Fruit fly (Drosophila melanogaster) Kc167 (cell line): ENCODE measurements around the gene CG34138.

ENCODE experiments used
- Myc ChIP-seq: fragments of >200 bp; optimal IDR thresholded peaks from 2 replicates; lab custom pipeline; 2017; ENCODE audit warnings: missing external identifiers
- Sin3A ChIP-seq: fragments of >200 bp; optimal IDR thresholded peaks from 2 replicates; lab custom pipeline; 2018; ENCODE audit warnings: missing external identifiers
- h ChIP-seq: fragments of >200 bp; optimal IDR thresholded peaks from 3 replicates; lab custom pipeline; 2018; ENCODE audit warnings: missing external identifiers
- insv ChIP-seq: fragments of >200 bp; optimal IDR thresholded peaks from 3 replicates; lab custom pipeline; 2018; ENCODE audit warnings: missing external identifiers
- psq ChIP-seq: fragments of >200 bp; optimal IDR thresholded peaks from 2 replicates; lab custom pipeline; 2017; ENCODE audit warnings: missing external identifiers
- ttk ChIP-seq: sonication (Bioruptor generic); optimal IDR thresholded peaks from 2 replicates; lab custom pipeline; 2017; ENCODE audit warnings: missing external identifiers

Gene CG34138

DNA sequence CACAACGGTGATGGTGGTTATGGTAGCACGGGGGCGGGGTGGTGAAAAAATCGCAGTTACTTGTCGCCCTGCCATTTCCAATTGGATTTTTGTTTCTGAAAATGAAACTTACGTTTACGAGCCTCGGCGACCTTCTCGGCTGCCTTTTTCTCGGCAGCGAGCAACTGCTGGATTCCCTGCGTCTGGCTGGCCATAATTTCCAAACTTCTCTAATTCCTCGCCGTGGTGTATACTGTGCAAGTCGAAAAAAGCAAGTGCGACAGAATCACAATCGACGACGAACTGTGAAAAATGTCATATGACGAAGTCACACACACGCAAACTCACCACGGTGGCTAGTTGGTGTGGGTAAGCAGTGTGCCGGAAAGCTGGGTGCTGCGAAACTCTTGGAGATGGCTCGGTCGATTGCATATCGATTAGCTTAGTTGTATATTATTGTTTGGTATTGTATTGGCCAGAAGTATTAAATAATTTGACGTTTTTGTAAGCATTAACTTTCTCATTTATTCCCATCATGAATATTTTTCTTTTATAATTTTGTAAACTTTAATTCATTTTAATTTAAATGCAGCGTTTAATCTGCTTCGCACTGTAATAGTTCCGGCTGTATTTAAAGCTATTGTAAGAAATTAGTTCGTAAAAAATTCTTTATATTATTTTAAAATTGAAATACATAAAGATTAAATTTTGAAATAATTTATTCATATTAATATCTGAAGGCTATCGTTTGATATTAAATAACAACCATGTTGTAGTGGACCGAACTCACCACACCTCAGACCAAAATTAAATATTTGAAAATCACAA, 9.5 kb downstream of the CG34138 start, which contains the start of gene Vha13:
Gene Vha13, minus strand, starts transcription at position 293 of the 807 bp plus-strand sequence.
- TF ChIP-seq psq (lab: Kevin White, UChicago) = no peak
- TF ChIP-seq Sin3A (lab: Kevin White, UChicago) = no peak

DNA sequence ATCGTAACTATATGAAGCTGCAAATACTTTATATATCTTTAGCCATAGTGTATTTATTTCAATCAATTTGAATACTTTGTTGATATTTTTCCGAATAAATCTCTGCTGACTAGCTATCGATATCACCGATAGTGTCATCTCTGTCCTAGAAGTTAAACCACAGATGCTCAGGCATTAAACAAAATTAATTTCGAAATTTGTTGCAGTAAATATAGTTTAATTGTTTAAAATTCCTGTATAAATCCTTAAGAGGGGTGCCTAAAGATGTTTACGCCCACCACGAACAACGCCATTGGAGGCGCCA, 10.1 kb downstream of the CG34138 start, which contains the start of gene Nup58:
Gene Nup58, plus strand, starts transcription at position 126 of the 304 bp plus-strand sequence.
- no peak for TF ChIP-seq insv (lab: Kevin White, UChicago)
- TF ChIP-seq ttk (lab: Kevin White, UChicago) = no peak
- no peak for TF ChIP-seq Myc

DNA sequence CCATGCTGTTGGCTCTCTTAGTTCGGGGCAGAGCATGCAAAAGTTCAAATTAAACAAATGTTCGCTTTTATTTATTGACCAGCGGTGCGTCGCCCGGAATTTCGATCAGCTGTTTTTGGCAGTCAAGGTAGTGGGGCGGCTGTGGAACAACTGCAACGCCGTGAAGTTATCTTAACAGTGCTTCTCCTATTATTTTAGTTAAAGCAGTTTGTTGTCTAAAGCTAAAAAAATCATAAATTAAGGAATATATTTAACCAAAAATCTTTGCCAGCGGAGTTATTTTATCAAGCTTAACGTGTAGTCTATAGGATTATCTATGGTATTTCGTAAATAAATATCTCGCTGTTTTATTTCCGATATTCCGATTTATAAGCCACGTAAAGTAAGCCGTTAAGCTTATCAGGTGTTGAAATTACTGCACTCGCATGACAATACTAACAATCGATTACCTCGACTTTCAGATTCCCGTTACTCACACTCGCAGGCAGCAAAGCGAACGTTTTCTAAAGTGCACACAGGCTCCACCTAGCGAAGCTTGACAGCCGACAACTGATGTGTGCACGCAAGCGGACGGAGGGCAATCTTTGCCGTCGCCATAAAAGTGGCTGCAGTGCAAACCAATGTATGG, 13.7 kb downstream of the CG34138 start, which contains the start of the genes CG6195 and CG31220:
Gene CG6195, minus strand, starts transcription at position 122 of the 628 bp plus-strand sequence.
Gene CG31220, plus strand, starts transcription at position 199 of the 628 bp plus-strand sequence.
- TF ChIP-seq insv (lab: Kevin White, UChicago) (no peak), ttk (lab: Kevin White, UChicago) (no peak), Myc (no peak), h (lab: Kevin White, UChicago) (no peak), Sin3A (lab: Kevin White, UChicago) (no peak), psq (lab: Kevin White, UChicago) (no peak)

dm6 chr3R:19650718-19651117, 16.0 kb downstream of the CG34138 start, which contains the start of gene CG31219:
CG31219 (plus strand) TSS chr3R:19651018.
- TF ChIP-seq Myc (no peak), Sin3A (lab: Kevin White, UChicago) (no peak), psq (lab: Kevin White, UChicago) (no peak), insv (lab: Kevin White, UChicago) (no peak), ttk (lab: Kevin White, UChicago) (no peak), h (lab: Kevin White, UChicago) (no peak)

- TF ChIP-seq psq (lab: Kevin White, UChicago) (no peak), insv (lab: Kevin White, UChicago) (no peak), Sin3A (lab: Kevin White, UChicago) (no peak), Myc (no peak), ttk (lab: Kevin White, UChicago) (no peak), h (lab: Kevin White, UChicago) (no peak)
Measured at dm6 chr3R:19656455-19656854, 21.7 kb downstream of the CG34138 start.

DNA sequence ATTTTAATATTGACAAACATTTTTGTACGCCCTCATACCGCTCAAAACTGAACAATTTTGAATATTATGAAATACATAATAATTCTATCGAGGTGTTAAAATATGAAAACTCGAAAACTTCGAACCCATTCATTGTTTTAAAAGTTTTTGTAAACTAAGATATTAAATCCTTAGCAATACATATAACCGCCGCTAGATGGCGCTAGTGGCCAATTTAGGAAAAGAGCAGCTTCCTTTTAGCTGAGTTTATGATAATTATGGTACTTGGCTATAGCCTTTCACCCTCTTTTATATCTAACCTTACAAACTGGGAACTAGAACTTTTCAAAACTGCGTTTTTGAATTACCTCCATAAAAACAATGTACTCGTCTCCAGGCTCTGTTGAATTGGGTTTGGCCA, 22.5 kb downstream of the CG34138 start:
- TF ChIP-seq insv (lab: Kevin White, UChicago) (no peak), ttk (lab: Kevin White, UChicago) (no peak), Myc (no peak), h (lab: Kevin White, UChicago) (no peak), Sin3A (lab: Kevin White, UChicago) (no peak), psq (lab: Kevin White, UChicago) (no peak)

DNA sequence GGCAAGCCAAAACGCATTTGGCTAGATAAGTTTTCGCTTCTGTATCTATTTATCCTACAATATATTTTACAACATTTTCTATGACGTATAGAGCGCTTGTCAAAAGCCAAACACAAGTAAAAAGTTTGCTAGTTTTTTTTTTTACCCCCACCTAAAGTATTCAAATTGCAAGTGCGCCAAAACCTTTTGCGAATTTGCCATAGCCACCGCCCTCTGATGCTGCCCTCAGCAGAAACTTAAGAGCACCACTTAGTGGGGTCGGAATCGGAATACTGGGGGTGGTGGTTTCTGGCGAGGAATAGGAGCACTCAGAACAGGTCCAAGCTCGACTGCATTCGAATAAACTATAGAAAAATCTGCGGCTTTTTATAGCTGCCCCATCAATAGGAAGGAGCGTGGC, 23.0 kb downstream of the CG34138 start, which contains the start of gene CG6184:
Gene CG6184, minus strand, starts transcription at position 101 of the 400 bp plus-strand sequence.
- TF ChIP-seq ttk (lab: Kevin White, UChicago) (no peak), psq (lab: Kevin White, UChicago) (no peak), Sin3A (lab: Kevin White, UChicago) (no peak), insv (lab: Kevin White, UChicago) (no peak), Myc (no peak), h (lab: Kevin White, UChicago) (no peak)

DNA sequence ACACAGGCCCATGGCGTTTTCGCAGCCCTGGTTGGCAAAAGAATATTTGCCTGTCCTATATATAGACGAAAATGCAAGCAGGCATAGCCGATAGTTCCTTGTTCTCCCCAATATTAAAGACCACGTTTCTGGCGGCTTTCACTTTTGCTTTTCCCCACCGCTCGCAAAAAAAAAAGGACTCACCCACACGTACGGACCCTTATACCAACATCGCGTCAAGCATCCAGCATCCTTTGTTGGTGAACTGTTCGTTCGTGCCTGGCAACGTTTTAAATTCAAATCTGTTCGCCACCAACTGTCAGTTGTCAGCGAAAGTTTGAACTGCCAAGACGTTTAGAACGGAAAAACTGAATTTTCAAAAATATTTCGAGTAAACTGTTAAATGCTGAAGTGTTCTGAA, 24.7 kb downstream of the CG34138 start, which contains the start of gene ort:
Gene ort, plus strand, starts transcription at position 301 of the 400 bp plus-strand sequence.
- TF ChIP-seq psq (lab: Kevin White, UChicago) (no peak), insv (lab: Kevin White, UChicago) (no peak), h (lab: Kevin White, UChicago) (no peak)

- no peak for TF ChIP-seq Sin3A (lab: Kevin White, UChicago)
- no peak for TF ChIP-seq Myc
- no peak for TF ChIP-seq psq (lab: Kevin White, UChicago)
- TF ChIP-seq ttk (lab: Kevin White, UChicago) = no peak
- TF ChIP-seq h (lab: Kevin White, UChicago) = no peak
- TF ChIP-seq insv (lab: Kevin White, UChicago) = no peak
Measured at dm6 chr3R:19664713-19665112, 30.0 kb downstream of the CG34138 start, which contains the start of gene CG7432. CG7432 (plus strand) TSS chr3R:19665007.

DNA sequence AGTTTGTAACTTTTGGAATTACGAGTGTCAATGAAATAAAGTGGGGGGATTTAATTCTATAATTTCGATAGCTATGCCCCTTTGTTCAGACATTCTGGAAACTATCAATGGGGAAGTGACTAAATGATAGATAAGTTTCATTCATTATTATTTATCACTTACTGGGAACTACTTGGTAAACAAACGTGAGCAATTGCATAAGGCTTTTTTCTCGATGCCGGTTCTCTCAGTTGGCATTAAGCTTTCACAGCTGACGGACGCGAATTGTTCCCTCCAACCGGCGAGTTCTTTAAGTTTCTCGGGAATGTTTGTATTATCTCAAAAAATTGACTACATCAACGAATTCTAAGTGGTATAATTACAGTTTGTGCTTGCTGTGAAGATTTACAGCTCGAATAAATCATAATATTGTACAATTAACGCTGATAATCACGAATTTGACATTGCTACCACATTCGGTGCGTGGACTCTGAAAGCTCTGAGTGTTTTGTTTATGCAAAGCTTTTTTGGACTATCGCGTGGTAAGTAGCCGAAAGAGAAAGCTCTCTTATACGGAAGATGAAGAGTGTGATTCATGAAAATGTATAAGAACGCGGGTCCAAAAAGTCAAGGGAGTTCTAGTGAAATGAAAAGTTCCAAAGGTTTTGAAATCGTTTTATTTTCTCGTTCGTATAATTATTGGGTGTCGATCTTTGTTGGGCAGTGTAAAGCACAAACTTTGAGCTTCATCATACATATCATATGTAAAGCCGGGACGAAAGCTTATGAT, 36.7 kb downstream of the CG34138 start, which contains the start of gene Naam:
Gene Naam, plus strand, starts transcription at position 228 of the 769 bp plus-strand sequence.
- TF ChIP-seq ttk (lab: Kevin White, UChicago) (no peak), Sin3A (lab: Kevin White, UChicago) (no peak), psq (lab: Kevin White, UChicago) (no peak), Myc (no peak), h (lab: Kevin White, UChicago) (no peak), insv (lab: Kevin White, UChicago) (no peak)

- TF ChIP-seq insv (lab: Kevin White, UChicago) (no peak), Sin3A (lab: Kevin White, UChicago) (no peak), h (lab: Kevin White, UChicago) (no peak), ttk (lab: Kevin White, UChicago) (no peak), Myc (no peak), psq (lab: Kevin White, UChicago) (no peak)
Measured at dm6 chr3R:19672136-19672535, 37.4 kb downstream of the CG34138 start.
